Worm (Caenorhabditis elegans) whole organism, L4 larva: ENCODE measurements around the gene dmsr-8.

ENCODE experiments used
- F49E8.2 ChIP-seq: sonication (generic microtip); optimal IDR thresholded peaks from 2 replicates; lab custom pipeline; 2016; ENCODE audit warnings: missing compliant biosample characterization, mild to moderate bottlenecking, missing genetic modification characterization, borderline replicate concordance
- T20F7.1 ChIP-seq: fragments of 200-800 bp; sonication (Bioruptor generic); optimal IDR thresholded peaks from 2 replicates; lab custom pipeline; 2018; ENCODE audit warnings: mild to moderate bottlenecking, missing genetic modification characterization, missing compliant biosample characterization
- T26A8.4 ChIP-seq: fragments of 200-800 bp; sonication (Bioruptor generic); IDR thresholded peaks from 2 replicates; pipeline ENCODE4 v1.3.6; 2022; ENCODE audit warnings: missing genetic modification characterization, missing compliant biosample characterization
- Y75B8A.6 ChIP-seq: fragments of 200-800 bp; sonication (Bioruptor generic); IDR thresholded peaks from 2 replicates; pipeline ENCODE4 v1.3.6; 2022; ENCODE audit warnings: missing genetic modification reagents, missing genetic modification characterization, missing compliant biosample characterization
- ZK337.2 ChIP-seq: fragments of 200-800 bp; sonication (Bioruptor generic); IDR thresholded peaks from 2 replicates; pipeline ENCODE4 v1.3.6; 2022; ENCODE audit warnings: missing genetic modification reagents, missing genetic modification characterization, missing compliant biosample characterization
- ZK546.5 ChIP-seq, 2 experiments: sonication (generic microtip); optimal IDR thresholded peaks; 2 replicates each; lab custom pipeline; 2017; ENCODE audit warnings: missing biosample characterization in 2 of 2, missing genetic modification characterization in 2 of 2
- aly-2 ChIP-seq: sonication (generic microtip); optimal IDR thresholded peaks from 2 replicates; lab custom pipeline; 2018; ENCODE audit warnings: missing biosample characterization, missing genetic modification characterization
- ceh-44 ChIP-seq: fragments of 200-800 bp; sonication (Bioruptor generic); IDR thresholded peaks from 2 replicates; pipeline ENCODE4 v1.3.6; 2022; ENCODE audit warnings: missing genetic modification reagents, missing genetic modification characterization, missing compliant biosample characterization
- ces-1 ChIP-seq: fragments of 150-350 bp; sonication (generic microtip); optimal IDR thresholded peaks from 4 replicates; lab custom pipeline; 2014; ENCODE audit warnings: missing biosample characterization, missing genetic modification reagents, missing genetic modification characterization
- cey-2 ChIP-seq: sonication (generic microtip); optimal IDR thresholded peaks from 3 replicates; lab custom pipeline; 2017; ENCODE audit warnings: missing genetic modification characterization, mild to moderate bottlenecking, missing compliant biosample characterization, antibody characterized with exemption, borderline replicate concordance; ENCODE audit not compliant: insufficient read depth
- dmd-6 ChIP-seq: fragments of 200-800 bp; sonication (Bioruptor generic); IDR thresholded peaks from 2 replicates; pipeline ENCODE4 v1.3.6; 2022; ENCODE audit warnings: missing genetic modification reagents, missing genetic modification characterization, missing compliant biosample characterization
- dve-1 ChIP-seq: sonication (generic microtip); optimal IDR thresholded peaks from 2 replicates; lab custom pipeline; 2017; ENCODE audit warnings: antibody characterized with exemption, mild to moderate bottlenecking, missing genetic modification characterization, missing compliant biosample characterization; ENCODE audit not compliant: insufficient read depth
- egl-43 ChIP-seq: fragments of 200-800 bp; sonication (Bioruptor generic); IDR thresholded peaks from 2 replicates; pipeline ENCODE4 v1.3.6; 2022; ENCODE audit warnings: missing genetic modification reagents, missing genetic modification characterization, missing compliant biosample characterization
- fos-1 ChIP-seq: fragments of 150-350 bp; optimal IDR thresholded peaks from 2 replicates; lab custom pipeline; 2014; ENCODE audit warnings: missing biosample characterization, missing genetic modification characterization
- hmg-1.1 ChIP-seq: fragments of 200-800 bp; sonication (Bioruptor generic); IDR thresholded peaks from 2 replicates; pipeline ENCODE4 v1.3.6; 2022; ENCODE audit warnings: missing genetic modification reagents, missing genetic modification characterization, missing compliant biosample characterization
- madf-9 ChIP-seq: fragments of 200-800 bp; sonication (Bioruptor generic); conservative IDR thresholded peaks from 2 replicates; pipeline ENCODE4 v1.3.6; 2022; ENCODE audit warnings: missing genetic modification reagents, missing genetic modification characterization, missing compliant biosample characterization
- mdt-29 ChIP-seq: fragments of 200-800 bp; sonication (Bioruptor generic); IDR thresholded peaks from 2 replicates; pipeline ENCODE4 v1.3.6; 2022; ENCODE audit warnings: missing genetic modification reagents, missing genetic modification characterization, missing compliant biosample characterization
- mes-2 ChIP-seq: sonication (generic microtip); optimal IDR thresholded peaks from 2 replicates; lab custom pipeline; 2016; ENCODE audit warnings: missing genotype, mild to moderate bottlenecking, missing genetic modification characterization, missing compliant biosample characterization; ENCODE audit not compliant: poor library complexity, severe bottlenecking
- mxl-3 ChIP-seq: fragments of 200-800 bp; sonication (Bioruptor generic); optimal IDR thresholded peaks from 2 replicates; lab custom pipeline; 2018; ENCODE audit warnings: mild to moderate bottlenecking, missing genetic modification characterization, missing compliant biosample characterization
- nhr-77 ChIP-seq: fragments of 150-350 bp; optimal IDR thresholded peaks from 2 replicates; lab custom pipeline; 2014; ENCODE audit warnings: missing biosample characterization, missing genetic modification characterization
- pha-4 ChIP-seq, 2 experiments: fragments of 150-350 bp in 1 of 2; fragments of 200-800 bp in 1 of 2; sonication (Bioruptor generic) in 1 of 2; IDR thresholded peaks in 1 of 2; optimal IDR thresholded peaks in 1 of 2; 2 replicates each; pipeline versions ENCODE4 v1.3.6 to Lab custom; 2014 to 2022; ENCODE audit warnings: missing genetic modification characterization in 2 of 2, missing genetic modification reagents in 2 of 2, missing biosample characterization in 1 of 2, missing compliant biosample characterization in 1 of 2
- pqm-1 ChIP-seq: sonication (generic microtip); optimal IDR thresholded peaks from 2 replicates; lab custom pipeline; 2017; ENCODE audit warnings: missing biosample characterization, missing genetic modification characterization
- saeg-2 ChIP-seq: fragments of 200-800 bp; sonication (Bioruptor generic); IDR thresholded peaks from 2 replicates; pipeline ENCODE4 v1.3.6; 2022; ENCODE audit warnings: missing genetic modification reagents, missing genetic modification characterization, missing compliant biosample characterization
- set-16 ChIP-seq: fragments of 200-800 bp; sonication (Bioruptor generic); IDR thresholded peaks from 2 replicates; pipeline ENCODE4 v1.3.6; 2022; ENCODE audit warnings: missing genetic modification reagents, missing genetic modification characterization, missing compliant biosample characterization
- skn-1 ChIP-seq: fragments of 150-350 bp; optimal IDR thresholded peaks from 2 replicates; lab custom pipeline; 2014; ENCODE audit warnings: missing biosample characterization, missing genetic modification characterization
- spr-3 ChIP-seq: fragments of 200-800 bp; sonication (Bioruptor generic); optimal IDR thresholded peaks from 2 replicates; lab custom pipeline; 2018; ENCODE audit warnings: mild to moderate bottlenecking, missing genetic modification characterization, missing compliant biosample characterization
- unc-130 ChIP-seq: sonication (generic microtip); optimal IDR thresholded peaks from 2 replicates; lab custom pipeline; 2016; ENCODE audit warnings: missing genetic modification reagents, missing genetic modification characterization, missing compliant biosample characterization
- unc-62 ChIP-seq, 3 experiments: fragments of 150-350 bp in 1 of 3; sonication (generic microtip); optimal IDR thresholded peaks in 2 of 3; peaks in 1 of 3; 1 replicate in 1 of 3; 2 replicates in 2 of 3; lab custom pipeline; 2014 to 2017; ENCODE audit warnings: missing biosample characterization in 3 of 3, missing genetic modification characterization in 3 of 3, missing genetic modification reagents in 3 of 3, missing genotype in 1 of 3
- vab-7 ChIP-seq: fragments of 200-800 bp; sonication (Bioruptor generic); IDR thresholded peaks from 2 replicates; pipeline ENCODE4 v1.3.6; 2022; ENCODE audit warnings: missing genetic modification reagents, missing genetic modification characterization, missing compliant biosample characterization
- zfp-2 ChIP-seq: sonication (generic microtip); optimal IDR thresholded peaks from 2 replicates; lab custom pipeline; 2016; ENCODE audit warnings: mild to moderate bottlenecking, missing genetic modification characterization, missing compliant biosample characterization
- zfp-3 ChIP-seq: fragments of 200-800 bp; sonication (Bioruptor generic); conservative IDR thresholded peaks from 2 replicates; pipeline ENCODE4 v1.3.6; 2022; ENCODE audit warnings: missing genetic modification reagents, missing genetic modification characterization, missing compliant biosample characterization
- zip-2 ChIP-seq: fragments of 150-350 bp; optimal IDR thresholded peaks from 2 replicates; lab custom pipeline; 2014; ENCODE audit warnings: missing biosample characterization, missing genetic modification characterization
- ztf-7 ChIP-seq: fragments of 150-350 bp; optimal IDR thresholded peaks from 2 replicates; lab custom pipeline; 2014; ENCODE audit warnings: missing biosample characterization, missing genetic modification characterization

dmsr-8 gene

ce11 chrV:10514271-10514670, at the start of gene dmsr-8:
Gene dmsr-8, minus strand, starts transcription at chrV:10514371.
- TF ChIP-seq unc-62 (GFP tag; optimal IDR thresholded peaks at IDR 0.05 in 1 of 2; lab: Kevin White, UChicago) (peak in 1 of 2 experiments; percentile 61), unc-62 (tag; optimal IDR thresholded peaks at IDR 0.05; lab: Kevin White, UChicago) (no peak), mxl-3 (no peak)

- no peak for TF ChIP-seq madf-9 (GFP tag; lab: Robert Waterston, UW)
- peak; percentile 82 for TF ChIP-seq dmd-6 (GFP tag; lab: Robert Waterston, UW)
- TF ChIP-seq ztf-7 (tag; lab: Kevin White, UChicago): no peak
- no peak for TF ChIP-seq pqm-1 (tag; lab: Kevin White, UChicago)
- TF ChIP-seq saeg-2 (GFP tag; lab: Robert Waterston, UW): no peak
- peak; percentile 18 for TF ChIP-seq dve-1
- TF ChIP-seq mes-2 (tag; lab: Kevin White, UChicago): no peak
- TF ChIP-seq fos-1 (tag; lab: Kevin White, UChicago): no peak
- no peak for TF ChIP-seq aly-2 (tag; lab: Kevin White, UChicago)
These were observed 48.6 kb upstream of the dmsr-8 start for ce11 chrV:10562817-10563216.

ce11 chrV:10561632-10562031, 47.5 kb upstream of the dmsr-8 start:
- no peak for TF ChIP-seq egl-43 (GFP tag; lab: Robert Waterston, UW)
- TF ChIP-seq set-16 (GFP tag; lab: Robert Waterston, UW): peak; percentile 84; the same call in 1 of the 2 replicates
- no peak for TF ChIP-seq mdt-29 (GFP tag; lab: Robert Waterston, UW)
- no peak for TF ChIP-seq ZK337.2
- peak in 1 of 2 experiments; percentile 73 for TF ChIP-seq unc-62 (GFP tag; optimal IDR thresholded peaks at IDR 0.05 in 1 of 2; lab: Kevin White, UChicago)
- no peak for TF ChIP-seq unc-62 (tag; optimal IDR thresholded peaks at IDR 0.05; lab: Kevin White, UChicago)

- no peak for TF ChIP-seq ZK337.2
- TF ChIP-seq skn-1 (tag; lab: Kevin White, UChicago): no peak
- no peak for TF ChIP-seq unc-130
- no peak for TF ChIP-seq F49E8.2
- TF ChIP-seq mdt-29 (GFP tag; lab: Robert Waterston, UW): no peak
- TF ChIP-seq nhr-77 (tag; lab: Kevin White, UChicago): no peak
- TF ChIP-seq T20F7.1: no peak
- TF ChIP-seq zfp-3 (GFP tag; lab: Robert Waterston, UW): no peak
- TF ChIP-seq spr-3 (GFP tag; lab: Kevin White, UChicago): no peak
- TF ChIP-seq vab-7: no peak
- TF ChIP-seq cey-2: no peak
- no peak for TF ChIP-seq Y75B8A.6
- TF ChIP-seq zfp-2 (tag; lab: Kevin White, UChicago): no peak
- no peak for TF ChIP-seq ZK546.5 (tag; optimal IDR thresholded peaks at IDR 0.05; lab: Kevin White, UChicago)
- no peak for TF ChIP-seq ceh-44 (GFP tag; lab: Robert Waterston, UW)
- no peak for TF ChIP-seq zip-2
- no peak for TF ChIP-seq pha-4 (GFP tag; IDR thresholded peaks at IDR 0.05; lab: Robert Waterston, UW)
- TF ChIP-seq pha-4 (tag; optimal IDR thresholded peaks at IDR 0.05; lab: Kevin White, UChicago): no peak
- no peak for TF ChIP-seq ces-1 (GFP tag; lab: Kevin White, UChicago)
- no peak for TF ChIP-seq unc-62 (GFP tag; optimal IDR thresholded peaks at IDR 0.05 in 1 of 2; lab: Kevin White, UChicago)
- no peak for TF ChIP-seq unc-62 (tag; optimal IDR thresholded peaks at IDR 0.05; lab: Kevin White, UChicago)
- TF ChIP-seq T26A8.4 (GFP tag; lab: Robert Waterston, UW): no peak
These were observed 46.5 kb upstream of the dmsr-8 start, which contains the start of gene col-152 for ce11 chrV:10560621-10561020. Gene col-152, plus strand, starts transcription at chrV:10560921.

- TF ChIP-seq unc-62 (GFP tag; optimal IDR thresholded peaks at IDR 0.05 in 1 of 2; lab: Kevin White, UChicago): peak in 1 of 2 experiments; percentile 34
- no peak for TF ChIP-seq unc-62 (tag; optimal IDR thresholded peaks at IDR 0.05; lab: Kevin White, UChicago)
- no peak for TF ChIP-seq hmg-1.1 (GFP tag; lab: Robert Waterston, UW)
These were observed 43.5 kb upstream of the dmsr-8 start, which contains the start of gene best-14 for ce11 chrV:10557676-10558075. Gene best-14, plus strand, starts transcription at chrV:10557976.
